Fruit fly (Drosophila melanogaster) whole organism, prepupa: Measurements from ENCODE around the gene CG4318.

Source experiments
- Blimp-1 ChIP-seq: fragments of 200-800 bp; sonication (Bioruptor generic); optimal IDR thresholded peaks from 3 replicates; lab custom pipeline; 2017; ENCODE audit warnings: missing biosample characterization, missing genetic modification characterization, mild to moderate bottlenecking, moderate library complexity, missing genetic modification reagents
- CG10631 ChIP-seq: fragments of 200-800 bp; sonication (Bioruptor generic); optimal IDR thresholded peaks from 2 replicates; lab custom pipeline; 2016; ENCODE audit warnings: missing biosample characterization, missing genetic modification characterization
- CG10669 ChIP-seq: fragments of 200-800 bp; sonication (Bioruptor generic); optimal IDR thresholded peaks from 3 replicates; lab custom pipeline; 2018; ENCODE audit warnings: missing biosample characterization, mild to moderate bottlenecking, missing genetic modification characterization, moderate library complexity
- CG11294 ChIP-seq: fragments of 200-800 bp; sonication (Bioruptor generic); IDR thresholded peaks from 2 replicates; pipeline ENCODE4 v1.3.6; 2022; ENCODE audit warnings: missing biosample characterization, missing genetic modification characterization
- CG11762 ChIP-seq: fragments of 200-800 bp; sonication (Bioruptor generic); optimal IDR thresholded peaks from 3 replicates; lab custom pipeline; 2016; ENCODE audit warnings: missing biosample characterization, missing genetic modification characterization; ENCODE audit not compliant: insufficient read depth
- CG11902 ChIP-seq: fragments of 200-800 bp; sonication (Bioruptor generic); optimal IDR thresholded peaks from 3 replicates; lab custom pipeline; 2016; ENCODE audit warnings: missing biosample characterization, missing genetic modification characterization
- CG15336 ChIP-seq: fragments of 200-800 bp; sonication (Bioruptor generic); IDR thresholded peaks from 2 replicates; pipeline ENCODE4 v1.3.6; 2022; ENCODE audit warnings: missing biosample characterization, missing genetic modification characterization
- CG1621 ChIP-seq: fragments of 200-800 bp; sonication (Bioruptor generic); optimal IDR thresholded peaks from 3 replicates; lab custom pipeline; 2018; ENCODE audit warnings: missing biosample characterization, mild to moderate bottlenecking, missing genetic modification characterization
- CG16779 ChIP-seq: fragments of 200-800 bp; sonication (Bioruptor generic); optimal IDR thresholded peaks from 3 replicates; lab custom pipeline; 2017; ENCODE audit warnings: missing biosample characterization, mild to moderate bottlenecking, missing genetic modification characterization
- CG3032 ChIP-seq: fragments of 200-800 bp; optimal IDR thresholded peaks from 2 replicates; lab custom pipeline; 2019; ENCODE audit warnings: missing biosample characterization, mild to moderate bottlenecking, missing genetic modification characterization, moderate library complexity
- CG31627 ChIP-seq: fragments of 200-800 bp; sonication (Bioruptor generic); optimal IDR thresholded peaks from 3 replicates; lab custom pipeline; 2016; ENCODE audit warnings: missing biosample characterization, missing genetic modification characterization
- CG32006 ChIP-seq: fragments of 200-800 bp; sonication (Bioruptor generic); optimal IDR thresholded peaks from 3 replicates; lab custom pipeline; 2017; ENCODE audit warnings: missing biosample characterization, mild to moderate bottlenecking, missing genetic modification characterization
- CG34406 ChIP-seq: fragments of 200-800 bp; sonication (Bioruptor generic); optimal IDR thresholded peaks from 3 replicates; lab custom pipeline; 2016; ENCODE audit warnings: missing biosample characterization, missing genetic modification characterization
- CG3919 ChIP-seq: fragments of 200-800 bp; sonication (Bioruptor generic); optimal IDR thresholded peaks from 3 replicates; lab custom pipeline; 2016; ENCODE audit warnings: missing biosample characterization, missing genetic modification characterization
- CG4318 ChIP-seq: fragments of 200-800 bp; sonication (Bioruptor generic); optimal IDR thresholded peaks from 3 replicates; lab custom pipeline; 2017; ENCODE audit warnings: missing biosample characterization, mild to moderate bottlenecking, missing genetic modification characterization
- CG6163 ChIP-seq: fragments of 200-800 bp; sonication (Bioruptor generic); IDR thresholded peaks from 3 replicates; pipeline ENCODE4 v1.3.6; 2022; ENCODE audit warnings: missing biosample characterization, missing genetic modification characterization
- CG6276 ChIP-seq: fragments of 200-800 bp; sonication (Bioruptor generic); optimal IDR thresholded peaks from 2 replicates; lab custom pipeline; 2017; ENCODE audit warnings: missing biosample characterization, mild to moderate bottlenecking, missing genetic modification characterization
- CG6808 ChIP-seq: fragments of 200-800 bp; sonication (Bioruptor generic); optimal IDR thresholded peaks from 3 replicates; lab custom pipeline; 2017; ENCODE audit warnings: missing biosample characterization, missing genetic modification characterization, mild to moderate bottlenecking, moderate library complexity, missing genetic modification reagents
- CG6854 ChIP-seq: fragments of 200-800 bp; sonication (Bioruptor generic); optimal IDR thresholded peaks from 2 replicates; lab custom pipeline; 2017; ENCODE audit warnings: missing biosample characterization, mild to moderate bottlenecking, missing genetic modification characterization
- CG7368 ChIP-seq: fragments of 200-800 bp; sonication (Bioruptor generic); optimal IDR thresholded peaks from 3 replicates; lab custom pipeline; 2016; ENCODE audit warnings: missing biosample characterization, missing genetic modification characterization
- CG8119 ChIP-seq: fragments of 200-800 bp; sonication (Bioruptor generic); IDR thresholded peaks from 3 replicates; pipeline ENCODE4 v1.3.6; 2022; ENCODE audit warnings: missing biosample characterization, missing genetic modification characterization
- CG8319 ChIP-seq: fragments of 200-800 bp; sonication (Bioruptor generic); optimal IDR thresholded peaks from 3 replicates; lab custom pipeline; 2016; ENCODE audit warnings: missing biosample characterization, missing genetic modification characterization
- CG9139 ChIP-seq: fragments of 200-800 bp; sonication (Bioruptor generic); optimal IDR thresholded peaks from 3 replicates; lab custom pipeline; 2017; ENCODE audit warnings: missing biosample characterization, mild to moderate bottlenecking, missing genetic modification characterization
- Eip78C ChIP-seq: fragments of 200-800 bp; sonication (Bioruptor generic); peaks from one replicate; lab custom pipeline; 2016; ENCODE audit warnings: missing biosample characterization, missing genetic modification characterization
- Eip93F ChIP-seq: fragments of 200-800 bp; sonication (Bioruptor generic); optimal IDR thresholded peaks from 2 replicates; lab custom pipeline; 2016; ENCODE audit warnings: missing biosample characterization, mild to moderate bottlenecking, missing genetic modification characterization
- Ets96B ChIP-seq: fragments of 200-800 bp; optimal IDR thresholded peaks from 2 replicates; lab custom pipeline; 2019; ENCODE audit warnings: missing biosample characterization, mild to moderate bottlenecking, missing genetic modification characterization, moderate library complexity
- Gug ChIP-seq: fragments of 200-800 bp; sonication (Bioruptor generic); IDR thresholded peaks from 2 replicates; pipeline ENCODE4 v1.3.6; 2022; ENCODE audit warnings: missing biosample characterization, missing genetic modification characterization
- Hr38 ChIP-seq: sonication (Bioruptor generic); optimal IDR thresholded peaks from 2 replicates; lab custom pipeline; 2016; ENCODE audit warnings: missing biosample characterization, missing genetic modification characterization
- Hr39 ChIP-seq: fragments of 200-800 bp; sonication (Bioruptor generic); optimal IDR thresholded peaks from 2 replicates; lab custom pipeline; 2016; ENCODE audit warnings: missing biosample characterization, missing genetic modification characterization
- Lpt ChIP-seq: fragments of 200-800 bp; sonication (Bioruptor generic); optimal IDR thresholded peaks from 3 replicates; lab custom pipeline; 2016; ENCODE audit warnings: missing biosample characterization, missing genetic modification characterization
- Met ChIP-seq: fragments of 200-800 bp; sonication (Bioruptor generic); optimal IDR thresholded peaks from 3 replicates; lab custom pipeline; 2016; ENCODE audit warnings: missing biosample characterization, missing genetic modification characterization
- OdsH ChIP-seq: fragments of 200-800 bp; sonication (Bioruptor generic); optimal IDR thresholded peaks from 3 replicates; lab custom pipeline; 2016; ENCODE audit warnings: missing biosample characterization, missing genetic modification characterization
- Smox ChIP-seq: fragments of 200-800 bp; sonication (Bioruptor generic); optimal IDR thresholded peaks from 3 replicates; lab custom pipeline; 2016; ENCODE audit warnings: missing biosample characterization, missing genetic modification characterization
- Sox102F ChIP-seq: fragments of 200-800 bp; sonication (Bioruptor generic); optimal IDR thresholded peaks from 2 replicates; lab custom pipeline; 2016; ENCODE audit warnings: missing biosample characterization, mild to moderate bottlenecking, missing genetic modification characterization
- achi ChIP-seq: fragments of 200-800 bp; sonication (Bioruptor generic); optimal IDR thresholded peaks from 3 replicates; lab custom pipeline; 2016; ENCODE audit warnings: missing biosample characterization, missing genetic modification characterization
- acj6 ChIP-seq: fragments of 200-800 bp; sonication (Bioruptor generic); optimal IDR thresholded peaks from 3 replicates; lab custom pipeline; 2016; ENCODE audit warnings: missing biosample characterization, missing genetic modification characterization
- cyc ChIP-seq: fragments of 200-800 bp; sonication (Bioruptor generic); optimal IDR thresholded peaks from 3 replicates; lab custom pipeline; 2016; ENCODE audit warnings: missing biosample characterization, missing genetic modification characterization
- dac ChIP-seq: fragments of 200-800 bp; sonication (Bioruptor generic); optimal IDR thresholded peaks from 2 replicates; lab custom pipeline; 2017; ENCODE audit warnings: missing biosample characterization, mild to moderate bottlenecking, missing genetic modification characterization
- dsx ChIP-seq: fragments of 200-800 bp; optimal IDR thresholded peaks from 3 replicates; lab custom pipeline; 2019; ENCODE audit warnings: missing biosample characterization, mild to moderate bottlenecking, missing genetic modification characterization, moderate library complexity; ENCODE audit not compliant: poor library complexity, severe bottlenecking
- eg ChIP-seq: fragments of 200-800 bp; sonication (Bioruptor generic); IDR thresholded peaks from 3 replicates; pipeline ENCODE4 v1.3.6; 2022; ENCODE audit warnings: missing biosample characterization, missing genetic modification characterization
- esn ChIP-seq: fragments of 200-800 bp; sonication (Bioruptor generic); optimal IDR thresholded peaks from 2 replicates; lab custom pipeline; 2016; ENCODE audit warnings: missing biosample characterization, mild to moderate bottlenecking, missing genetic modification characterization, moderate library complexity
- fd59A ChIP-seq: fragments of 200-800 bp; sonication (Bioruptor generic); optimal IDR thresholded peaks from 2 replicates; lab custom pipeline; 2017; ENCODE audit warnings: missing biosample characterization, mild to moderate bottlenecking, missing genetic modification characterization, missing genetic modification reagents
- fd85E ChIP-seq: fragments of 200-800 bp; sonication (Bioruptor generic); optimal IDR thresholded peaks from 3 replicates; lab custom pipeline; 2016; ENCODE audit warnings: missing biosample characterization, missing genetic modification characterization
- fkh ChIP-seq: fragments of 200-800 bp; sonication (Bioruptor generic); optimal IDR thresholded peaks from 3 replicates; lab custom pipeline; 2017; ENCODE audit warnings: missing biosample characterization, mild to moderate bottlenecking, missing genetic modification characterization, moderate library complexity
- lz ChIP-seq: fragments of 200-800 bp; sonication (Bioruptor generic); optimal IDR thresholded peaks from 3 replicates; lab custom pipeline; 2016; ENCODE audit warnings: missing biosample characterization, missing genetic modification characterization
- net ChIP-seq: fragments of 200-800 bp; sonication (Bioruptor generic); optimal IDR thresholded peaks from 3 replicates; lab custom pipeline; 2016; ENCODE audit warnings: missing biosample characterization, missing genetic modification characterization
- pdm3 ChIP-seq: fragments of 200-800 bp; sonication (Bioruptor generic); optimal IDR thresholded peaks from 3 replicates; lab custom pipeline; 2016; ENCODE audit warnings: missing biosample characterization, missing genetic modification characterization
- spab ChIP-seq: fragments of 200-800 bp; sonication (Bioruptor generic); optimal IDR thresholded peaks from 2 replicates; lab custom pipeline; 2017; ENCODE audit warnings: missing biosample characterization, mild to moderate bottlenecking, missing genetic modification characterization, missing genetic modification reagents
- topi ChIP-seq: fragments of 200-800 bp; sonication (Bioruptor generic); optimal IDR thresholded peaks from 3 replicates; lab custom pipeline; 2016; ENCODE audit warnings: missing biosample characterization, missing genetic modification characterization
- vri ChIP-seq: fragments of 200-800 bp; sonication (Bioruptor generic); optimal IDR thresholded peaks from 3 replicates; lab custom pipeline; 2016; ENCODE audit warnings: missing biosample characterization, mild to moderate bottlenecking, missing genetic modification characterization

Gene CG4318

dm6 chrX:13127973-13128749 is 26.6 kb downstream of the CG4318 start:
- TF ChIP-seq CG1621 (tag; lab: Kevin White, UChicago), result peak; percentile 23
- peak; percentile 65 for TF ChIP-seq lz (GFP tag; lab: Kevin White, UChicago)
- peak; percentile 77 for TF ChIP-seq eg (GFP tag; lab: Robert Waterston, UW)
- peak; percentile 90 for TF ChIP-seq Eip78C (GFP tag; lab: Kevin White, UChicago)
- TF ChIP-seq Smox (GFP tag; lab: Kevin White, UChicago), result peak; percentile 63
- TF ChIP-seq Blimp-1, result peak; percentile 95
- TF ChIP-seq CG8319 (GFP tag; lab: Kevin White, UChicago), result peak; percentile 23
- TF ChIP-seq dac, result no peak
- peak; percentile 64 for TF ChIP-seq CG3919 (GFP tag; lab: Kevin White, UChicago)
- TF ChIP-seq vri (GFP tag; lab: Kevin White, UChicago), result peak; percentile 42
- peak; percentile 74 for TF ChIP-seq CG15336 (GFP tag; lab: Robert Waterston, UW)
- peak; percentile 65 for TF ChIP-seq Hr39 (GFP tag; lab: Kevin White, UChicago)
- TF ChIP-seq pdm3 (GFP tag; lab: Kevin White, UChicago), result peak; percentile 72
- peak; percentile 45 for TF ChIP-seq net (GFP tag; lab: Kevin White, UChicago)
- TF ChIP-seq CG6163 (GFP tag; lab: Robert Waterston, UW), result peak; percentile 80
- TF ChIP-seq CG7368, result peak; percentile 48
- peak; percentile 16 for TF ChIP-seq CG6276
- no peak for TF ChIP-seq fd85E (GFP tag; lab: Kevin White, UChicago)
- peak; percentile 62 for TF ChIP-seq OdsH (GFP tag; lab: Kevin White, UChicago)
- peak; percentile 29 for TF ChIP-seq CG10669 (GFP tag; lab: Kevin White, UChicago)
- no peak for TF ChIP-seq Gug
- TF ChIP-seq CG8119 (GFP tag; lab: Robert Waterston, UW), result peak; percentile 79; the same call in 2 of the 3 replicates
- peak; percentile 46 for TF ChIP-seq acj6 (GFP tag; lab: Kevin White, UChicago)
- TF ChIP-seq CG32006 (GFP tag; lab: Kevin White, UChicago), result peak; percentile 51
- TF ChIP-seq CG11762 (GFP tag; lab: Kevin White, UChicago), result peak; percentile 33
- TF ChIP-seq CG11902, result no peak
- TF ChIP-seq CG3032 (tag; lab: Kevin White, UChicago), result peak; percentile 43
- TF ChIP-seq spab (GFP tag; lab: Kevin White, UChicago), result peak; percentile 24
- TF ChIP-seq Ets96B (tag; lab: Kevin White, UChicago), result peak; percentile 23
- no peak for TF ChIP-seq Eip93F (GFP tag; lab: Kevin White, UChicago)
- TF ChIP-seq Lpt (GFP tag; lab: Kevin White, UChicago), result peak; percentile 47
- peak; percentile 45 for TF ChIP-seq Sox102F (GFP tag; lab: Kevin White, UChicago)
- peak; percentile 30; the same call in 1 of the 2 replicates for TF ChIP-seq CG11294
- TF ChIP-seq topi (GFP tag; lab: Kevin White, UChicago), result peak; percentile 63
- TF ChIP-seq CG6854 (GFP tag; lab: Kevin White, UChicago), result peak; percentile 23
- TF ChIP-seq CG4318 (GFP tag; lab: Kevin White, UChicago), result peak; percentile 42
- TF ChIP-seq fkh (GFP tag; lab: Kevin White, UChicago), result no peak
- TF ChIP-seq CG31627 (GFP tag; lab: Kevin White, UChicago), result peak; percentile 61
- peak; percentile 63 for TF ChIP-seq CG10631 (GFP tag; lab: Kevin White, UChicago)
- peak; percentile 65 for TF ChIP-seq esn (GFP tag; lab: Kevin White, UChicago)
- TF ChIP-seq dsx, result peak; percentile 2
- TF ChIP-seq cyc, result peak; percentile 55
- no peak for TF ChIP-seq CG16779
- TF ChIP-seq CG9139, result peak; percentile 9
- no peak for TF ChIP-seq Hr38 (GFP tag; lab: Kevin White, UChicago)
- peak; percentile 58 for TF ChIP-seq achi (GFP tag; lab: Kevin White, UChicago)
- TF ChIP-seq CG6808, result peak; percentile 17
- TF ChIP-seq Met (GFP tag; lab: Kevin White, UChicago), result peak; percentile 55
- peak; percentile 10 for TF ChIP-seq fd59A
- TF ChIP-seq CG34406, result peak; percentile 56
